Fruit fly (Drosophila melanogaster): ENCODE data around the gene Pdk1.

Gene Pdk1

dm6 chr3L:184251-184650 is 55.0 kb downstream of the Pdk1 start, which contains the start of the genes CG34140, Mkp and Mtch (continued):
- peak; percentile 49 for TF ChIP-seq ftz-f1 (GFP tag; optimal IDR thresholded peaks at IDR 0.05)
- peak; percentile 95 for TF ChIP-seq CG2120 (GFP tag; optimal IDR thresholded peaks at IDR 0.05)
- TF ChIP-seq NfI (GFP tag; optimal IDR thresholded peaks at IDR 0.05) = peak; percentile 81
- TF ChIP-seq Optix (GFP tag; IDR thresholded peaks at IDR 0.05) = peak; percentile 82
- peak; percentile 88 for TF ChIP-seq CG3847 (GFP tag; IDR thresholded peaks at IDR 0.05)
- peak; percentile 89 for TF ChIP-seq amos (GFP tag; IDR thresholded peaks at IDR 0.05; ENCODE audit: partially characterized antibody)
- TF ChIP-seq ato (GFP tag; IDR thresholded peaks at IDR 0.05; ENCODE audit: partially characterized antibody) = peak; percentile 73
- TF ChIP-seq nau (GFP tag; optimal IDR thresholded peaks at IDR 0.05) = no peak
- TF ChIP-seq Asciz (GFP tag; optimal IDR thresholded peaks at IDR 0.05) = no peak
- peak; percentile 85 for TF ChIP-seq vvl (GFP tag; IDR thresholded peaks at IDR 0.05)
- TF ChIP-seq Pdp1 (GFP tag; optimal IDR thresholded peaks at IDR 0.05) = peak; percentile 90 to 99
- peak; percentile 88 for TF ChIP-seq CG8290 (GFP tag; optimal IDR thresholded peaks at IDR 0.05)
- peak in 1 of 2 experiments; percentile 66 for TF ChIP-seq CG8290 (tag; optimal IDR thresholded peaks at IDR 0.05)
- no peak for TF ChIP-seq CG8478 (optimal IDR thresholded peaks at IDR 0.05)
- peak; percentile 69 for TF ChIP-seq Six4 (GFP tag; optimal IDR thresholded peaks at IDR 0.05)
- TF ChIP-seq CG9437 (GFP tag; optimal IDR thresholded peaks at IDR 0.05) = peak; percentile 63
- TF ChIP-seq Med (GFP tag) = peak; percentile 99
- peak; percentile 99 for TF ChIP-seq CG13287 (GFP tag; IDR thresholded peaks at IDR 0.05; ENCODE audit: partially characterized antibody)
- peak; percentile 86 for TF ChIP-seq sisA (GFP tag; IDR thresholded peaks at IDR 0.05)
- TF ChIP-seq CG18011 (GFP tag; optimal IDR thresholded peaks at IDR 0.05) = peak; percentile 92
- TF ChIP-seq slbo (GFP tag; IDR thresholded peaks at IDR 0.05) = peak; percentile 88
- peak; percentile 76; the same call in 1 of the 2 replicates for TF ChIP-seq NFAT (GFP tag; IDR thresholded peaks at IDR 0.05)
- TF ChIP-seq knrl (GFP tag; IDR thresholded peaks at IDR 0.05; ENCODE audit: partially characterized antibody) = peak; percentile 97
- TF ChIP-seq hb (GFP tag; IDR thresholded peaks at IDR 0.05; ENCODE audit: partially characterized antibody) = peak; percentile 82
- peak; percentile 83 for TF ChIP-seq kah (GFP tag; optimal IDR thresholded peaks at IDR 0.05)
- TF ChIP-seq CG2889 (GFP tag; IDR thresholded peaks at IDR 0.05) = peak; percentile 70
- peak; percentile 93 for TF ChIP-seq mam (GFP tag; optimal IDR thresholded peaks at IDR 0.05)
- TF ChIP-seq ash1 (GFP tag; optimal IDR thresholded peaks at IDR 0.05) = peak; percentile 9
- peak; percentile 88 for TF ChIP-seq Aef1 (GFP tag; IDR thresholded peaks at IDR 0.05)
- peak; percentile 84 for TF ChIP-seq Fer1 (GFP tag; optimal IDR thresholded peaks at IDR 0.05)
- TF ChIP-seq CG34422 (GFP tag; IDR thresholded peaks at IDR 0.05) = peak; percentile 89
- TF ChIP-seq stwl (tag; optimal IDR thresholded peaks at IDR 0.05) = peak; percentile 67
- peak; percentile 76 for TF ChIP-seq Dek (tag; optimal IDR thresholded peaks at IDR 0.05)
- peak; percentile 88 for TF ChIP-seq CG13424 (tag; optimal IDR thresholded peaks at IDR 0.05)
- TF ChIP-seq CG8924 (tag; optimal IDR thresholded peaks at IDR 0.05) = peak; percentile 82
- peak; percentile 65 for TF ChIP-seq CG6683 (GFP tag; optimal IDR thresholded peaks at IDR 0.05)
- TF ChIP-seq CG13894 (tag; optimal IDR thresholded peaks at IDR 0.05) = no peak
- TF ChIP-seq ase (GFP tag; IDR thresholded peaks at IDR 0.05) = peak; percentile 78
- peak; percentile 75 for TF ChIP-seq MESR4 (GFP tag; optimal IDR thresholded peaks at IDR 0.05)
- no peak for TF ChIP-seq Hmr (GFP tag; optimal IDR thresholded peaks at IDR 0.05)
- peak; percentile 49 for TF ChIP-seq Elba2 (GFP tag; optimal IDR thresholded peaks at IDR 0.05)
- no peak for TF ChIP-seq hth (optimal IDR thresholded peaks at IDR 0.05)
- TF ChIP-seq Scr (GFP tag; IDR thresholded peaks at IDR 0.05; ENCODE audit: partially characterized antibody) = peak; percentile 98
- TF ChIP-seq CG7271 (tag; optimal IDR thresholded peaks at IDR 0.05) = peak; percentile 70
- no peak for TF ChIP-seq dimm (GFP tag; IDR thresholded peaks at IDR 0.05)
- TF ChIP-seq CG3407 (GFP tag; optimal IDR thresholded peaks at IDR 0.05) = no peak
- TF ChIP-seq Oli (tag; optimal IDR thresholded peaks at IDR 0.05) = no peak
- TF ChIP-seq CG4360 (GFP tag; IDR thresholded peaks at IDR 0.05) = peak; percentile 71
- peak; percentile 94 for TF ChIP-seq hbn (GFP tag; IDR thresholded peaks at IDR 0.05; ENCODE audit: partially characterized antibody)
- peak; percentile 92 for TF ChIP-seq vfl (GFP tag; optimal IDR thresholded peaks at IDR 0.05)
- no peak for TF ChIP-seq fru (optimal IDR thresholded peaks at IDR 0.05)

Measured in whole organism, embryonic.